Worm (Caenorhabditis elegans) whole organism, young adult: ENCODE data around the gene alr-1.

Source experiments
- F23B12.7 ChIP-seq: sonication (generic microtip); optimal IDR thresholded peaks from 2 replicates; lab custom pipeline; 2017; ENCODE audit warnings: missing genetic modification characterization, mild to moderate bottlenecking, missing compliant biosample characterization, antibody characterized with exemption, moderate library complexity; ENCODE audit not compliant: insufficient read depth
- F33H1.4 ChIP-seq: fragments of 200-800 bp; sonication (Bioruptor generic); IDR thresholded peaks from 2 replicates; pipeline ENCODE4 v1.3.6; 2022; ENCODE audit warnings: missing genetic modification reagents, missing genetic modification characterization, missing compliant biosample characterization
- F37B4.10 ChIP-seq: fragments of 200-800 bp; sonication (Bioruptor generic); IDR thresholded peaks from 2 replicates; pipeline ENCODE4 v1.3.6; 2022; ENCODE audit warnings: missing genetic modification characterization, missing compliant biosample characterization
- K12H6.12 ChIP-seq: fragments of 200-800 bp; sonication (Bioruptor generic); optimal IDR thresholded peaks from 2 replicates; lab custom pipeline; 2018; ENCODE audit warnings: mild to moderate bottlenecking, missing genetic modification characterization, missing compliant biosample characterization
- T07F8.4 ChIP-seq: sonication (generic microtip); optimal IDR thresholded peaks from 2 replicates; lab custom pipeline; 2016; ENCODE audit warnings: mild to moderate bottlenecking, missing genetic modification characterization, moderate library complexity, missing compliant biosample characterization
- T26A5.8 ChIP-seq: sonication (generic microtip); optimal IDR thresholded peaks from 2 replicates; lab custom pipeline; 2016; ENCODE audit warnings: missing genetic modification characterization, missing compliant biosample characterization
- Y53G8AR.9 ChIP-seq: fragments of 200-800 bp; sonication (Bioruptor generic); conservative IDR thresholded peaks from 2 replicates; pipeline ENCODE4 v1.3.6; 2022; ENCODE audit warnings: missing genetic modification reagents, missing genetic modification characterization, missing compliant biosample characterization
- Y79H2A.3 ChIP-seq: fragments of 200-800 bp; sonication (Bioruptor generic); conservative IDR thresholded peaks from 2 replicates; pipeline ENCODE4 v1.3.6; 2022; ENCODE audit warnings: missing genetic modification reagents, missing genetic modification characterization, missing compliant biosample characterization
- Y95B8A.8 ChIP-seq: fragments of 200-800 bp; sonication (Bioruptor generic); IDR thresholded peaks from 2 replicates; pipeline ENCODE4 v1.3.6; 2022; ENCODE audit warnings: missing genetic modification reagents, missing genetic modification characterization, missing compliant biosample characterization
- aptf-3 ChIP-seq: fragments of 200-800 bp; sonication (Bioruptor generic); IDR thresholded peaks from 2 replicates; pipeline ENCODE4 v1.3.6; 2022; ENCODE audit warnings: missing genetic modification characterization, missing compliant biosample characterization
- atf-7 ChIP-seq: sonication (generic microtip); optimal IDR thresholded peaks from 2 replicates; lab custom pipeline; 2017; ENCODE audit warnings: mild to moderate bottlenecking, missing genetic modification characterization, missing compliant biosample characterization
- athp-1 ChIP-seq: sonication (generic microtip); optimal IDR thresholded peaks from 2 replicates; lab custom pipeline; 2017; ENCODE audit warnings: mild to moderate bottlenecking, missing genetic modification characterization, missing compliant biosample characterization
- ceh-100 ChIP-seq: fragments of 200-800 bp; sonication (Bioruptor generic); IDR thresholded peaks from 2 replicates; pipeline ENCODE4 v1.3.6; 2022; ENCODE audit warnings: missing genetic modification reagents, missing genetic modification characterization, missing compliant biosample characterization
- ceh-27 ChIP-seq: fragments of 200-800 bp; sonication (Bioruptor generic); optimal IDR thresholded peaks from 2 replicates; lab custom pipeline; 2018; ENCODE audit warnings: mild to moderate bottlenecking, missing genetic modification characterization, moderate library complexity, missing compliant biosample characterization
- ceh-58 ChIP-seq: fragments of 200-800 bp; sonication (Bioruptor generic); IDR thresholded peaks from 2 replicates; pipeline ENCODE4 v1.3.6; 2022; ENCODE audit warnings: missing genetic modification characterization, missing compliant biosample characterization
- egrh-3 ChIP-seq: fragments of 200-800 bp; sonication (Bioruptor generic); IDR thresholded peaks from 2 replicates; pipeline ENCODE4 v1.3.6; 2022; ENCODE audit warnings: missing genetic modification reagents, missing genetic modification characterization, missing compliant biosample characterization
- ekl-4 ChIP-seq: fragments of 200-800 bp; sonication (Bioruptor generic); IDR thresholded peaks from 2 replicates; pipeline ENCODE4 v1.3.6; 2022; ENCODE audit warnings: missing genetic modification reagents, missing genetic modification characterization, missing compliant biosample characterization
- fkh-3 ChIP-seq: sonication (generic microtip); optimal IDR thresholded peaks from 2 replicates; lab custom pipeline; 2016; ENCODE audit warnings: mild to moderate bottlenecking, missing genetic modification characterization, missing compliant biosample characterization
- hmg-1.2 ChIP-seq: fragments of 200-800 bp; sonication (Bioruptor generic); IDR thresholded peaks from 2 replicates; pipeline ENCODE4 v1.3.6; 2022; ENCODE audit warnings: missing genetic modification reagents, missing genetic modification characterization, missing compliant biosample characterization
- hmg-20 ChIP-seq: fragments of 200-800 bp; sonication (Bioruptor generic); IDR thresholded peaks from 2 replicates; pipeline ENCODE4 v1.3.6; 2022; ENCODE audit warnings: missing genetic modification reagents, missing genetic modification characterization, missing compliant biosample characterization
- let-526 ChIP-seq: fragments of 200-800 bp; sonication (Bioruptor generic); IDR thresholded peaks from 2 replicates; pipeline ENCODE4 v1.3.6; 2022; ENCODE audit warnings: missing genetic modification reagents, missing genetic modification characterization, missing compliant biosample characterization
- let-607 ChIP-seq, 2 experiments: fragments of 200-800 bp in 1 of 2; sonication (Bioruptor generic) in 1 of 2; sonication (generic microtip) in 1 of 2; optimal IDR thresholded peaks; 2 replicates each; lab custom pipeline; 2016 to 2018; ENCODE audit warnings: mild to moderate bottlenecking in 2 of 2, missing compliant biosample characterization in 2 of 2, missing genetic modification characterization in 2 of 2, moderate library complexity in 2 of 2, missing genotype in 1 of 2
- lsy-27 ChIP-seq: sonication (generic microtip); optimal IDR thresholded peaks from 2 replicates; lab custom pipeline; 2017; ENCODE audit warnings: missing genetic modification characterization, mild to moderate bottlenecking, missing compliant biosample characterization, antibody characterized with exemption, missing genotype, borderline replicate concordance; ENCODE audit not compliant: insufficient read depth
- madf-3 ChIP-seq: fragments of 200-800 bp; sonication (Bioruptor generic); IDR thresholded peaks from 2 replicates; pipeline ENCODE4 v1.3.6; 2022; ENCODE audit warnings: missing genetic modification reagents, missing genetic modification characterization, missing compliant biosample characterization
- madf-6 ChIP-seq: fragments of 200-800 bp; sonication (Bioruptor generic); IDR thresholded peaks from 2 replicates; pipeline ENCODE4 v1.3.6; 2022; ENCODE audit warnings: missing genetic modification reagents, missing genetic modification characterization, missing compliant biosample characterization
- mel-28 ChIP-seq: sonication (generic microtip); optimal IDR thresholded peaks from 2 replicates; lab custom pipeline; 2016; ENCODE audit warnings: borderline replicate concordance, mild to moderate bottlenecking, missing genetic modification characterization, missing compliant biosample characterization
- mes-4 ChIP-seq: sonication (generic microtip); optimal IDR thresholded peaks from 2 replicates; lab custom pipeline; 2016; ENCODE audit warnings: missing genotype, missing genetic modification characterization, missing compliant biosample characterization
- nhr-120 ChIP-seq: fragments of 200-800 bp; sonication (Bioruptor generic); IDR thresholded peaks from 2 replicates; pipeline ENCODE4 v1.3.6; 2022; ENCODE audit warnings: missing genetic modification characterization, missing compliant biosample characterization
- nhr-27 ChIP-seq: fragments of 200-800 bp; sonication (Bioruptor generic); optimal IDR thresholded peaks from 2 replicates; lab custom pipeline; 2018; ENCODE audit warnings: mild to moderate bottlenecking, missing genetic modification characterization, moderate library complexity, missing compliant biosample characterization
- nhr-80 ChIP-seq: sonication (generic microtip); optimal IDR thresholded peaks from 2 replicates; lab custom pipeline; 2016; ENCODE audit warnings: missing genetic modification characterization, missing compliant biosample characterization
- snpc-1.3 ChIP-seq: sonication (generic microtip); optimal IDR thresholded peaks from 2 replicates; lab custom pipeline; 2017; ENCODE audit warnings: missing genetic modification characterization, mild to moderate bottlenecking, missing compliant biosample characterization, antibody characterized with exemption, moderate library complexity, missing genotype, missing genetic modification reagents; ENCODE audit not compliant: insufficient read depth
- tbp1 ChIP-seq: fragments of 200-800 bp; sonication (Bioruptor generic); optimal IDR thresholded peaks from 2 replicates; lab custom pipeline; 2018; ENCODE audit warnings: mild to moderate bottlenecking, missing genetic modification characterization, missing compliant biosample characterization
- tbx-9 ChIP-seq: sonication (generic microtip); optimal IDR thresholded peaks from 2 replicates; lab custom pipeline; 2016; ENCODE audit warnings: borderline replicate concordance, missing genetic modification characterization, inconsistent platforms, missing compliant biosample characterization
- unc-130 ChIP-seq: sonication (generic microtip); optimal IDR thresholded peaks from 2 replicates; lab custom pipeline; 2016; ENCODE audit warnings: missing genetic modification reagents, missing genetic modification characterization, missing compliant biosample characterization
- zfh-2 ChIP-seq: fragments of 200-800 bp; sonication (Bioruptor generic); conservative IDR thresholded peaks from 2 replicates; pipeline ENCODE4 v1.3.6; 2022; ENCODE audit warnings: missing genetic modification reagents, missing genetic modification characterization, missing compliant biosample characterization
- ztf-18 ChIP-seq: sonication (generic microtip); optimal IDR thresholded peaks from 2 replicates; lab custom pipeline; 2016; ENCODE audit warnings: missing genotype, mild to moderate bottlenecking, missing genetic modification characterization, missing compliant biosample characterization
- ztf-25 ChIP-seq: fragments of 200-800 bp; sonication (Bioruptor generic); IDR thresholded peaks from 2 replicates; pipeline ENCODE4 v1.3.6; 2022; ENCODE audit warnings: missing genetic modification reagents, missing genetic modification characterization, missing compliant biosample characterization
- ztf-26 ChIP-seq: sonication (generic microtip); optimal IDR thresholded peaks from 2 replicates; lab custom pipeline; 2017; ENCODE audit warnings: missing genetic modification characterization, missing compliant biosample characterization
- ztf-6 ChIP-seq: fragments of 200-800 bp; sonication (Bioruptor generic); IDR thresholded peaks from 2 replicates; pipeline ENCODE4 v1.3.6; 2022; ENCODE audit warnings: missing genetic modification reagents, missing genetic modification characterization, missing compliant biosample characterization

The alr-1 gene

DNA sequence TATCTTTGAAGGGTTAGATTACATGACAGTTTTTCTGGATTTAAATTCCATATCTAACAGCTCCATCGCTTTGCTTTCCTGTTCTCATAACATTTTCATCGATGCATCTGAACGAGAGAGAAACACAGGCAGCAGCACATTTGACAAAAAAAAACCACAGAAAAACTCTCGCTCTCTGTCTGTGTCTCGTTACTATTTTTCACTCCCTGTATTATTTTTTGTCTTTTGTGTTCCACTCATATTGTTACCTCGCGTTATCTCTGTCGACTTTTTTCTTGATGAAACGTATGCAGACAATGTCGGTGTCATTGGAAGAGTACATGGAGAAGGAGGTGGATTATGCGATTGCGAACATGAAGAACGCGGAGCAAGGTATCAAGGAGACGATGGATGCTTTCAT, 36.5 kb downstream of the alr-1 start, which contains the start of gene W04G3.11:
TSS of gene W04G3.11 (plus strand) at position 244 of the 400 bp plus-strand sequence.
- TF ChIP-seq Y53G8AR.9 (GFP tag; lab: Robert Waterston, UW) (no peak), madf-6 (GFP tag; lab: Robert Waterston, UW) (no peak), atf-7 (tag; lab: Kevin White, UChicago) (no peak), tbp1 (no peak), nhr-80 (tag; lab: Kevin White, UChicago) (peak; percentile 58), F37B4.10 (GFP tag; lab: Robert Waterston, UW) (no peak), T26A5.8 (tag; lab: Kevin White, UChicago) (no peak), let-526 (GFP tag; lab: Robert Waterston, UW) (no peak)
- TF ChIP-seq, all 124 proteins: peak for 1

DNA sequence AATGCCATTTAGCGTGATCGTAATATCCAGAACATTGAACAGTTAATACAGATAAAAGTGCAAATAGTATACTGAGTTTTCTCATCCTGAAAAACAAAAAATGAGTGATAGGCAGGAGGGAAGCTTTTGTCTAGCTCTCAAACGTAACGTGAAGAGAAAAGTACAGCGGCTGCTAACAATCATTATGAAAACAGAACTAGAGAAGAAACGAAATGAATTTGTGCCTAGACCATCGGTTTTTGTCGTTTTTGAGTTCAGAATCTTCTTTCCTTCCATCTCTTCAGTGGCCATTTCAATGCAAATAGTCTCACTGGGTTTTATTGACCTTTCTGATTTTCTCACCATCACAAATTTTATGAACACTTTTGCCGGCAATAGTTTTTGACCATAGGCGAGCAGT, 40.3 kb downstream of the alr-1 start, which contains the start of gene W04G3.7:
TSS of gene W04G3.7 (minus strand) at position 101 of the 400 bp plus-strand sequence.
- TF ChIP-seq lsy-27 (tag; lab: Kevin White, UChicago): no peak
- no peak for TF ChIP-seq athp-1
- no peak for TF ChIP-seq ceh-100 (GFP tag; lab: Robert Waterston, UW)
- TF ChIP-seq hmg-1.2 (GFP tag; lab: Robert Waterston, UW): no peak
- no peak for TF ChIP-seq T07F8.4 (tag; lab: Kevin White, UChicago)
- TF ChIP-seq Y53G8AR.9 (GFP tag; lab: Robert Waterston, UW): no peak
- no peak for TF ChIP-seq atf-7 (tag; lab: Kevin White, UChicago)
- TF ChIP-seq F23B12.7 (tag; lab: Kevin White, UChicago): no peak
- no peak for TF ChIP-seq tbx-9 (tag; lab: Kevin White, UChicago)
- no peak for TF ChIP-seq let-607 (tag; optimal IDR thresholded peaks at IDR 0.05; lab: Kevin White, UChicago)
- no peak for TF ChIP-seq aptf-3 (GFP tag; lab: Robert Waterston, UW)
- no peak for TF ChIP-seq hmg-20 (GFP tag; lab: Robert Waterston, UW)
- no peak for TF ChIP-seq fkh-3 (tag; lab: Kevin White, UChicago)
- no peak for TF ChIP-seq madf-6 (GFP tag; lab: Robert Waterston, UW)
- no peak for TF ChIP-seq mel-28
- TF ChIP-seq nhr-120 (GFP tag; lab: Robert Waterston, UW): no peak
- TF ChIP-seq Y79H2A.3 (GFP tag; lab: Robert Waterston, UW): no peak
- no peak for TF ChIP-seq madf-3 (GFP tag; lab: Robert Waterston, UW)

ce11 chrX:11080170-11080728, 45.2 kb downstream of the alr-1 start, which contains the start of gene sulp-7:
Gene sulp-7 (plus strand): TSS chrX:11080678.
- TF ChIP-seq ztf-26: no peak
- TF ChIP-seq nhr-80 (tag; lab: Kevin White, UChicago): peak; percentile 35
- TF ChIP-seq Y95B8A.8: no peak
- no peak for TF ChIP-seq atf-7 (tag; lab: Kevin White, UChicago)
- no peak for TF ChIP-seq tbx-9 (tag; lab: Kevin White, UChicago)

ce11 chrX:11079667-11080066, 45.8 kb downstream of the alr-1 start, which contains the start of gene W04G3.13:
Gene W04G3.13 (minus strand): TSS chrX:11079767.
- TF ChIP-seq ztf-6 (GFP tag; lab: Robert Waterston, UW) (no peak), Y53G8AR.9 (GFP tag; lab: Robert Waterston, UW) (no peak), hmg-1.2 (GFP tag; lab: Robert Waterston, UW) (no peak)

ce11 chrX:11078150-11078549, 47.3 kb downstream of the alr-1 start, which contains the start of gene W04G3.10:
Gene W04G3.10 (minus strand): TSS chrX:11078250.
- TF ChIP-seq ztf-18 (no peak), F23B12.7 (tag; lab: Kevin White, UChicago) (no peak), hmg-20 (GFP tag; lab: Robert Waterston, UW) (no peak), egrh-3 (GFP tag; lab: Robert Waterston, UW) (no peak), ceh-27 (GFP tag; lab: Kevin White, UChicago) (no peak), ekl-4 (no peak), K12H6.12 (tag; lab: Kevin White, UChicago) (no peak), F33H1.4 (no peak), ztf-6 (GFP tag; lab: Robert Waterston, UW) (no peak), tbp1 (no peak), mes-4 (tag; lab: Kevin White, UChicago) (no peak), ceh-58 (GFP tag; lab: Robert Waterston, UW) (no peak), ztf-25 (GFP tag; lab: Robert Waterston, UW) (no peak), zfh-2 (no peak), unc-130 (no peak), snpc-1.3 (tag; lab: Kevin White, UChicago) (no peak), nhr-27 (tag; lab: Kevin White, UChicago) (no peak)
